Fruit fly (Drosophila melanogaster): Measurements from ENCODE around the gene CG7322.
A peak's percentile ranks its signal among the peaks of the same experiment; 100 is the strongest.

CG7322 gene

dm6 chrX:18893433-18893832 lies 35.9 kb upstream of the CG7322 start, which contains the start of gene Flacc (continued):
- TF ChIP-seq CG2116 (GFP tag; optimal IDR thresholded peaks at IDR 0.05) (peak; percentile 81), gfzf (GFP tag; optimal IDR thresholded peaks at IDR 0.05) (no peak), Jarid2 (GFP tag; optimal IDR thresholded peaks at IDR 0.05) (no peak), nau (GFP tag; optimal IDR thresholded peaks at IDR 0.05) (no peak), ttk (GFP tag; IDR thresholded peaks at IDR 0.05) (no peak), Fer1 (GFP tag; optimal IDR thresholded peaks at IDR 0.05) (no peak), trem (tag; optimal IDR thresholded peaks at IDR 0.05) (peak; percentile 46), Oli (tag; optimal IDR thresholded peaks at IDR 0.05) (no peak), CG10462 (GFP tag; optimal IDR thresholded peaks at IDR 0.05) (no peak), Rx (GFP tag; IDR thresholded peaks at IDR 0.05) (no peak), CG7357 (GFP tag; IDR thresholded peaks at IDR 0.05) (no peak), Asciz (GFP tag; optimal IDR thresholded peaks at IDR 0.05) (no peak), CG6791 (GFP tag; IDR thresholded peaks at IDR 0.05; ENCODE audit: partially characterized antibody) (peak; percentile 90), C15 (GFP tag; IDR thresholded peaks at IDR 0.05) (no peak), dmrt11E (tag; optimal IDR thresholded peaks at IDR 0.05) (no peak), CG8089 (GFP tag; optimal IDR thresholded peaks at IDR 0.05) (no peak), dati (GFP tag; IDR thresholded peaks at IDR 0.05) (no peak), jing (GFP tag; optimal IDR thresholded peaks at IDR 0.05) (no peak), CG15011 (GFP tag; optimal IDR thresholded peaks at IDR 0.05) (no peak), CG6654 (GFP tag; optimal IDR thresholded peaks at IDR 0.05) (no peak), pzg (GFP tag; optimal IDR thresholded peaks at IDR 0.05) (peak; percentile 52), hb (GFP tag; IDR thresholded peaks at IDR 0.05; ENCODE audit: partially characterized antibody) (peak; percentile 70), Hr3 (GFP tag; optimal IDR thresholded peaks at IDR 0.05) (no peak)

- TF ChIP-seq nmo (GFP tag; optimal IDR thresholded peaks at IDR 0.05): peak; percentile 17
- no peak for TF ChIP-seq CG32532 (GFP tag; IDR thresholded peaks at IDR 0.05)
- peak; percentile 66 for TF ChIP-seq Scr (GFP tag; IDR thresholded peaks at IDR 0.05; ENCODE audit: partially characterized antibody)
- peak in 1 of 2 experiments; percentile 18 for TF ChIP-seq Pdp1 (GFP tag; optimal IDR thresholded peaks at IDR 0.05)
- TF ChIP-seq CG7839 (tag; optimal IDR thresholded peaks at IDR 0.05): no peak
- TF ChIP-seq Doc3 (GFP tag; IDR thresholded peaks at IDR 0.05; ENCODE audit: partially characterized antibody): peak; percentile 46; the same call in 1 of the 3 replicates
- no peak for TF ChIP-seq CG10209 (GFP tag; optimal IDR thresholded peaks at IDR 0.05)
- no peak for TF ChIP-seq CG30431 (GFP tag; optimal IDR thresholded peaks at IDR 0.05)
- no peak for TF ChIP-seq hkb (optimal IDR thresholded peaks at IDR 0.05)
- TF ChIP-seq hkb (GFP tag; IDR thresholded peaks at IDR 0.05): peak; percentile 50
- TF ChIP-seq CG14860 (GFP tag; IDR thresholded peaks at IDR 0.05; ENCODE audit: partially characterized antibody): peak; percentile 39; the same call in 1 of the 3 replicates
- TF ChIP-seq Fer2 (tag; optimal IDR thresholded peaks at IDR 0.05): no peak
- TF ChIP-seq ase (GFP tag; IDR thresholded peaks at IDR 0.05): no peak
- TF ChIP-seq ERR (GFP tag; optimal IDR thresholded peaks at IDR 0.05): no peak
- no peak for TF ChIP-seq Lhr (GFP tag; optimal IDR thresholded peaks at IDR 0.05)
- no peak for TF ChIP-seq Hmx (GFP tag; optimal IDR thresholded peaks at IDR 0.05)
- no peak for TF ChIP-seq CG1233 (GFP tag; optimal IDR thresholded peaks at IDR 0.05)
- peak; percentile 80 for TF ChIP-seq CG6791 (GFP tag; IDR thresholded peaks at IDR 0.05; ENCODE audit: partially characterized antibody)
- 0 out of 2 replicates have a peak, but pooled peaks have one; percentile 9 for TF ChIP-seq Rfx (GFP tag; IDR thresholded peaks at IDR 0.05)
- no peak for TF ChIP-seq wdn (GFP tag; IDR thresholded peaks at IDR 0.05)
- TF ChIP-seq CG9437 (GFP tag; optimal IDR thresholded peaks at IDR 0.05): peak; percentile 59
- TF ChIP-seq CG8924 (tag; optimal IDR thresholded peaks at IDR 0.05): peak; percentile 28
- no peak for TF ChIP-seq CG10565 (GFP tag; optimal IDR thresholded peaks at IDR 0.05)
- no peak for TF ChIP-seq CG3995 (GFP tag; optimal IDR thresholded peaks at IDR 0.05)
- TF ChIP-seq fu2 (GFP tag; optimal IDR thresholded peaks at IDR 0.05): no peak
- peak; percentile 72; the same call in 1 of the 2 replicates for TF ChIP-seq E2f2 (GFP tag; IDR thresholded peaks at IDR 0.05)
- TF ChIP-seq Adf1 (GFP tag; IDR thresholded peaks at IDR 0.05): no peak
- peak; percentile 66 for TF ChIP-seq stwl (tag; optimal IDR thresholded peaks at IDR 0.05)
Measured at dm6 chrX:18883999-18884671, 26.6 kb upstream of the CG7322 start, which contains the start of gene CG7332. Gene CG7332 (plus strand): TSS chrX:18884513.
